Fruit fly (Drosophila melanogaster) whole organism: ENCODE measurements around the gene CG12024.

ENCODE experiments used
- CG8478 ChIP-seq: fragments of >200 bp; optimal IDR thresholded peaks from 2 replicates; lab custom pipeline; 2018; ENCODE audit warnings: inconsistent platforms
- EcR ChIP-seq, 2 experiments: fragments of >200 bp; optimal IDR thresholded peaks; 2 replicates each; lab custom pipeline; 2017; ENCODE audit warnings: missing biosample characterization in 2 of 2, missing genetic modification characterization in 2 of 2, missing genetic modification reagents in 2 of 2
- pan ChIP-seq: fragments of >200 bp; optimal IDR thresholded peaks from 2 replicates; lab custom pipeline; 2017
- psq ChIP-seq: fragments of >200 bp; optimal IDR thresholded peaks from 2 replicates; lab custom pipeline; 2017
- usp ChIP-seq: fragments of >200 bp; optimal IDR thresholded peaks from 2 replicates; lab custom pipeline; 2017; ENCODE audit warnings: missing biosample characterization, missing genetic modification characterization, mixed read lengths

- TF ChIP-seq pan (lab: Kevin White, UChicago) = no peak
- TF ChIP-seq CG8478 (lab: Kevin White, UChicago) = no peak
- no peak for TF ChIP-seq usp (GFP tag; lab: Kevin White, UChicago)
- no peak for TF ChIP-seq psq (lab: Kevin White, UChicago)
- no peak for TF ChIP-seq EcR (GFP tag; optimal IDR thresholded peaks at IDR 0.05; lab: Kevin White, UChicago)
These were observed 25.0 kb downstream of the CG12024 start for dm6 chr3L:1881919-1882318.
